Fruit fly (Drosophila melanogaster) whole organism, prepupa: Measurements from ENCODE around the gene Dysb.

Experiments
- CG10669 ChIP-seq: fragments of 200-800 bp; sonication (Bioruptor generic); optimal IDR thresholded peaks from 3 replicates; lab custom pipeline; 2018; ENCODE audit warnings: missing biosample characterization, mild to moderate bottlenecking, missing genetic modification characterization, moderate library complexity
- CG11762 ChIP-seq: fragments of 200-800 bp; sonication (Bioruptor generic); optimal IDR thresholded peaks from 3 replicates; lab custom pipeline; 2016; ENCODE audit warnings: missing biosample characterization, missing genetic modification characterization; ENCODE audit not compliant: insufficient read depth
- CG11902 ChIP-seq: fragments of 200-800 bp; sonication (Bioruptor generic); optimal IDR thresholded peaks from 3 replicates; lab custom pipeline; 2016; ENCODE audit warnings: missing biosample characterization, missing genetic modification characterization
- CG15336 ChIP-seq: fragments of 200-800 bp; sonication (Bioruptor generic); IDR thresholded peaks from 2 replicates; pipeline ENCODE4 v1.3.6; 2022; ENCODE audit warnings: missing biosample characterization, missing genetic modification characterization
- CG1621 ChIP-seq: fragments of 200-800 bp; sonication (Bioruptor generic); optimal IDR thresholded peaks from 3 replicates; lab custom pipeline; 2018; ENCODE audit warnings: missing biosample characterization, mild to moderate bottlenecking, missing genetic modification characterization
- CG16779 ChIP-seq: fragments of 200-800 bp; sonication (Bioruptor generic); optimal IDR thresholded peaks from 3 replicates; lab custom pipeline; 2017; ENCODE audit warnings: missing biosample characterization, mild to moderate bottlenecking, missing genetic modification characterization
- CG31627 ChIP-seq: fragments of 200-800 bp; sonication (Bioruptor generic); optimal IDR thresholded peaks from 3 replicates; lab custom pipeline; 2016; ENCODE audit warnings: missing biosample characterization, missing genetic modification characterization
- CG32006 ChIP-seq: fragments of 200-800 bp; sonication (Bioruptor generic); optimal IDR thresholded peaks from 3 replicates; lab custom pipeline; 2017; ENCODE audit warnings: missing biosample characterization, mild to moderate bottlenecking, missing genetic modification characterization
- CG34406 ChIP-seq: fragments of 200-800 bp; sonication (Bioruptor generic); optimal IDR thresholded peaks from 3 replicates; lab custom pipeline; 2016; ENCODE audit warnings: missing biosample characterization, missing genetic modification characterization
- CG3919 ChIP-seq: fragments of 200-800 bp; sonication (Bioruptor generic); optimal IDR thresholded peaks from 3 replicates; lab custom pipeline; 2016; ENCODE audit warnings: missing biosample characterization, missing genetic modification characterization
- CG4318 ChIP-seq: fragments of 200-800 bp; sonication (Bioruptor generic); optimal IDR thresholded peaks from 3 replicates; lab custom pipeline; 2017; ENCODE audit warnings: missing biosample characterization, mild to moderate bottlenecking, missing genetic modification characterization
- CG6163 ChIP-seq: fragments of 200-800 bp; sonication (Bioruptor generic); IDR thresholded peaks from 3 replicates; pipeline ENCODE4 v1.3.6; 2022; ENCODE audit warnings: missing biosample characterization, missing genetic modification characterization
- CG6276 ChIP-seq: fragments of 200-800 bp; sonication (Bioruptor generic); optimal IDR thresholded peaks from 2 replicates; lab custom pipeline; 2017; ENCODE audit warnings: missing biosample characterization, mild to moderate bottlenecking, missing genetic modification characterization
- CG6792 ChIP-seq: fragments of 200-800 bp; sonication (Bioruptor generic); optimal IDR thresholded peaks from 3 replicates; lab custom pipeline; 2016; ENCODE audit warnings: missing biosample characterization, missing genetic modification characterization
- CG6854 ChIP-seq: fragments of 200-800 bp; sonication (Bioruptor generic); optimal IDR thresholded peaks from 2 replicates; lab custom pipeline; 2017; ENCODE audit warnings: missing biosample characterization, mild to moderate bottlenecking, missing genetic modification characterization
- CG7368 ChIP-seq: fragments of 200-800 bp; sonication (Bioruptor generic); optimal IDR thresholded peaks from 3 replicates; lab custom pipeline; 2016; ENCODE audit warnings: missing biosample characterization, missing genetic modification characterization
- CG8119 ChIP-seq: fragments of 200-800 bp; sonication (Bioruptor generic); IDR thresholded peaks from 3 replicates; pipeline ENCODE4 v1.3.6; 2022; ENCODE audit warnings: missing biosample characterization, missing genetic modification characterization
- CG8319 ChIP-seq: fragments of 200-800 bp; sonication (Bioruptor generic); optimal IDR thresholded peaks from 3 replicates; lab custom pipeline; 2016; ENCODE audit warnings: missing biosample characterization, missing genetic modification characterization
- CG8632 ChIP-seq: fragments of 200-800 bp; sonication (Bioruptor generic); optimal IDR thresholded peaks from 3 replicates; lab custom pipeline; 2016; ENCODE audit warnings: missing biosample characterization, missing genetic modification characterization
- CG9139 ChIP-seq: fragments of 200-800 bp; sonication (Bioruptor generic); optimal IDR thresholded peaks from 3 replicates; lab custom pipeline; 2017; ENCODE audit warnings: missing biosample characterization, mild to moderate bottlenecking, missing genetic modification characterization
- Eip75B ChIP-seq: fragments of 200-800 bp; sonication (Bioruptor generic); optimal IDR thresholded peaks from 3 replicates; lab custom pipeline; 2016; ENCODE audit warnings: missing biosample characterization, missing genetic modification characterization
- Eip78C ChIP-seq: fragments of 200-800 bp; sonication (Bioruptor generic); peaks from one replicate; lab custom pipeline; 2016; ENCODE audit warnings: missing biosample characterization, missing genetic modification characterization
- Eip93F ChIP-seq: fragments of 200-800 bp; sonication (Bioruptor generic); optimal IDR thresholded peaks from 2 replicates; lab custom pipeline; 2016; ENCODE audit warnings: missing biosample characterization, mild to moderate bottlenecking, missing genetic modification characterization
- Ets21C ChIP-seq: fragments of 200-800 bp; sonication (Bioruptor generic); optimal IDR thresholded peaks from 3 replicates; lab custom pipeline; 2016; ENCODE audit warnings: missing biosample characterization, missing genetic modification characterization
- Ets96B ChIP-seq: fragments of 200-800 bp; optimal IDR thresholded peaks from 2 replicates; lab custom pipeline; 2019; ENCODE audit warnings: missing biosample characterization, mild to moderate bottlenecking, missing genetic modification characterization, moderate library complexity
- Hr38 ChIP-seq: sonication (Bioruptor generic); optimal IDR thresholded peaks from 2 replicates; lab custom pipeline; 2016; ENCODE audit warnings: missing biosample characterization, missing genetic modification characterization
- Hr39 ChIP-seq: fragments of 200-800 bp; sonication (Bioruptor generic); optimal IDR thresholded peaks from 2 replicates; lab custom pipeline; 2016; ENCODE audit warnings: missing biosample characterization, missing genetic modification characterization
- Hr4 ChIP-seq: fragments of 200-800 bp; sonication (Bioruptor generic); optimal IDR thresholded peaks from 3 replicates; lab custom pipeline; 2016; ENCODE audit warnings: missing biosample characterization, missing genetic modification characterization
- Lpt ChIP-seq: fragments of 200-800 bp; sonication (Bioruptor generic); optimal IDR thresholded peaks from 3 replicates; lab custom pipeline; 2016; ENCODE audit warnings: missing biosample characterization, missing genetic modification characterization
- Met ChIP-seq: fragments of 200-800 bp; sonication (Bioruptor generic); optimal IDR thresholded peaks from 3 replicates; lab custom pipeline; 2016; ENCODE audit warnings: missing biosample characterization, missing genetic modification characterization
- OdsH ChIP-seq: fragments of 200-800 bp; sonication (Bioruptor generic); optimal IDR thresholded peaks from 3 replicates; lab custom pipeline; 2016; ENCODE audit warnings: missing biosample characterization, missing genetic modification characterization
- Smox ChIP-seq: fragments of 200-800 bp; sonication (Bioruptor generic); optimal IDR thresholded peaks from 3 replicates; lab custom pipeline; 2016; ENCODE audit warnings: missing biosample characterization, missing genetic modification characterization
- Sox102F ChIP-seq: fragments of 200-800 bp; sonication (Bioruptor generic); optimal IDR thresholded peaks from 2 replicates; lab custom pipeline; 2016; ENCODE audit warnings: missing biosample characterization, mild to moderate bottlenecking, missing genetic modification characterization
- Sox15 ChIP-seq: fragments of 200-800 bp; sonication (Bioruptor generic); optimal IDR thresholded peaks from 3 replicates; lab custom pipeline; 2016; ENCODE audit warnings: missing biosample characterization, missing genetic modification characterization
- achi ChIP-seq: fragments of 200-800 bp; sonication (Bioruptor generic); optimal IDR thresholded peaks from 3 replicates; lab custom pipeline; 2016; ENCODE audit warnings: missing biosample characterization, missing genetic modification characterization
- acj6 ChIP-seq: fragments of 200-800 bp; sonication (Bioruptor generic); optimal IDR thresholded peaks from 3 replicates; lab custom pipeline; 2016; ENCODE audit warnings: missing biosample characterization, missing genetic modification characterization
- dac ChIP-seq: fragments of 200-800 bp; sonication (Bioruptor generic); optimal IDR thresholded peaks from 2 replicates; lab custom pipeline; 2017; ENCODE audit warnings: missing biosample characterization, mild to moderate bottlenecking, missing genetic modification characterization
- dsx ChIP-seq: fragments of 200-800 bp; optimal IDR thresholded peaks from 3 replicates; lab custom pipeline; 2019; ENCODE audit warnings: missing biosample characterization, mild to moderate bottlenecking, missing genetic modification characterization, moderate library complexity; ENCODE audit not compliant: poor library complexity, severe bottlenecking
- eg ChIP-seq: fragments of 200-800 bp; sonication (Bioruptor generic); IDR thresholded peaks from 3 replicates; pipeline ENCODE4 v1.3.6; 2022; ENCODE audit warnings: missing biosample characterization, missing genetic modification characterization
- esn ChIP-seq: fragments of 200-800 bp; sonication (Bioruptor generic); optimal IDR thresholded peaks from 2 replicates; lab custom pipeline; 2016; ENCODE audit warnings: missing biosample characterization, mild to moderate bottlenecking, missing genetic modification characterization, moderate library complexity
- fd59A ChIP-seq: fragments of 200-800 bp; sonication (Bioruptor generic); optimal IDR thresholded peaks from 2 replicates; lab custom pipeline; 2017; ENCODE audit warnings: missing biosample characterization, mild to moderate bottlenecking, missing genetic modification characterization, missing genetic modification reagents
- fd85E ChIP-seq: fragments of 200-800 bp; sonication (Bioruptor generic); optimal IDR thresholded peaks from 3 replicates; lab custom pipeline; 2016; ENCODE audit warnings: missing biosample characterization, missing genetic modification characterization
- fkh ChIP-seq: fragments of 200-800 bp; sonication (Bioruptor generic); optimal IDR thresholded peaks from 3 replicates; lab custom pipeline; 2017; ENCODE audit warnings: missing biosample characterization, mild to moderate bottlenecking, missing genetic modification characterization, moderate library complexity
- pdm3 ChIP-seq: fragments of 200-800 bp; sonication (Bioruptor generic); optimal IDR thresholded peaks from 3 replicates; lab custom pipeline; 2016; ENCODE audit warnings: missing biosample characterization, missing genetic modification characterization
- salr ChIP-seq, 2 experiments: fragments of 200-800 bp; sonication (Bioruptor generic); optimal IDR thresholded peaks; 3 replicates each; lab custom pipeline; 2016 to 2018; ENCODE audit warnings: missing biosample characterization in 2 of 2, missing genetic modification characterization in 2 of 2, mild to moderate bottlenecking in 1 of 2
- spab ChIP-seq: fragments of 200-800 bp; sonication (Bioruptor generic); optimal IDR thresholded peaks from 2 replicates; lab custom pipeline; 2017; ENCODE audit warnings: missing biosample characterization, mild to moderate bottlenecking, missing genetic modification characterization, missing genetic modification reagents
- ss ChIP-seq, 2 experiments: fragments of 200-800 bp; sonication (Bioruptor generic); optimal IDR thresholded peaks; 2 replicates in 1 of 2; 3 replicates in 1 of 2; lab custom pipeline; 2017 to 2018; ENCODE audit warnings: mild to moderate bottlenecking in 2 of 2, missing biosample characterization in 2 of 2, missing genetic modification characterization in 2 of 2, moderate library complexity in 1 of 2
- svp ChIP-seq: fragments of 200-800 bp; sonication (Bioruptor generic); peaks from one replicate; lab custom pipeline; 2016; ENCODE audit warnings: missing biosample characterization, missing genetic modification characterization
- vri ChIP-seq: fragments of 200-800 bp; sonication (Bioruptor generic); optimal IDR thresholded peaks from 3 replicates; lab custom pipeline; 2016; ENCODE audit warnings: missing biosample characterization, mild to moderate bottlenecking, missing genetic modification characterization

Dysb gene

DNA sequence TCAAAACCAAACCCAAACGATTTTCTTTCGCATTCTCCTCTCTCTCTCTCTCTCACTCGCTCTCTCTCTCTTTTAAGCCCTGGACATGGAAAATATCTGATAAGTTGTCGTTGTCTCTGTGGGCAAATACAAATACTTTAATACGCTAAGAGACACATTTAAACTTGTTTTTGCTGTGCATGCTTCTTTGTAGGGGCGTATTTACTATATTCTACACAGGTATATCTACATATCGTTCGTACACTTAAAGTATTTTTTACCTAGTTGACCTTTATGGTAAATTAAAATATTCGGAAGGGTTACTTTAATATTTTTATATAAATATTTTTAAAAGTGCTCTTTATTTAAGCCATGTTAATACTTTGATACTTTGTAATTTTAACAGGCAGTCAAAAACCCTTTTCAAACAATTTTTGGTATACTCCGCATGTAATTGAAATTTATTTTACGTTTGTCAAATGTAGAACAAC, 21.3 kb upstream of the Dysb start:
- no peak for TF ChIP-seq fd59A
- peak in 1 of 2 experiments; percentile 8 for TF ChIP-seq ss (GFP tag; optimal IDR thresholded peaks at IDR 0.05; lab: Kevin White, UChicago)
- TF ChIP-seq CG9139 (GFP tag; lab: Kevin White, UChicago), result no peak
- TF ChIP-seq dac (GFP tag; lab: Kevin White, UChicago), result no peak
- TF ChIP-seq CG32006 (GFP tag; lab: Kevin White, UChicago), result no peak
- no peak for TF ChIP-seq Smox (GFP tag; lab: Kevin White, UChicago)
- no peak for TF ChIP-seq CG6163 (GFP tag; lab: Robert Waterston, UW)
- TF ChIP-seq vri, result no peak
- TF ChIP-seq CG16779 (tag; lab: Kevin White, UChicago), result no peak
- no peak for TF ChIP-seq CG10669
- no peak for TF ChIP-seq eg
- no peak for TF ChIP-seq CG6854 (GFP tag; lab: Kevin White, UChicago)
- no peak for TF ChIP-seq Eip78C (GFP tag; lab: Kevin White, UChicago)
- no peak for TF ChIP-seq Eip75B (GFP tag; lab: Kevin White, UChicago)
- TF ChIP-seq fkh (GFP tag; lab: Kevin White, UChicago), result peak; percentile 17
- TF ChIP-seq OdsH, result no peak
- no peak for TF ChIP-seq CG1621
- no peak for TF ChIP-seq Sox102F
- peak; percentile 74 for TF ChIP-seq dsx
- TF ChIP-seq Ets96B, result no peak
- no peak for TF ChIP-seq spab
- no peak for TF ChIP-seq esn
- no peak for TF ChIP-seq Hr39 (GFP tag; lab: Kevin White, UChicago)
- TF ChIP-seq CG15336 (GFP tag; lab: Robert Waterston, UW), result 0 out of 2 replicates have a peak, but pooled peaks have one; percentile 14
- TF ChIP-seq CG8119 (GFP tag; lab: Robert Waterston, UW), result no peak
- no peak for TF ChIP-seq Hr4 (GFP tag; lab: Kevin White, UChicago)
- TF ChIP-seq, all 60 proteins: peak for 4

DNA sequence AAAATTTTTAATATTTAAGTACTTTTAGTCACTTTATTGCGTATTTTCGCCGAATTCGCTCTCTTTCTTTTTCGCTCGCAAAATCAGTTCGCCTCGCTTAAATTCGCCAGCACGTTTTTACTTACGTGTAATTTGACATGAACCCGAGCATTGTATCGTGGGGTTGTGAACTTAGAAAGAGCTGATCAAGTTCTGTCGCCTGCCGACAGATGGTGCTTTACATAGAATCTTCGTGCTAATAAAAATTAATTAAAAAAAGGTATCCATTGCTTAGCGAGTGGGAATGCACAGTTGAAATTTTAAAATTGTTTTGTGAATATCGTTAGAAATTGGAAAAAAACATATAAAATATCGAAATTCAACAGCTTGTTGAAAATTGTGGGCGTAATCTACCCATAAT, 19.1 kb upstream of the Dysb start:
- TF ChIP-seq Eip78C (GFP tag; lab: Kevin White, UChicago) (no peak), CG11762 (no peak), vri (peak; percentile 10), CG11902 (GFP tag; lab: Kevin White, UChicago) (no peak), CG1621 (no peak), Met (GFP tag; lab: Kevin White, UChicago) (peak; percentile 46), CG34406 (GFP tag; lab: Kevin White, UChicago) (no peak), esn (peak; percentile 66), CG8632 (GFP tag; lab: Kevin White, UChicago) (no peak), Hr38 (GFP tag; lab: Kevin White, UChicago) (no peak), fkh (GFP tag; lab: Kevin White, UChicago) (no peak), CG6163 (GFP tag; lab: Robert Waterston, UW) (no peak), Eip93F (GFP tag; lab: Kevin White, UChicago) (peak; percentile 1), CG3919 (GFP tag; lab: Kevin White, UChicago) (no peak), ss (GFP tag; optimal IDR thresholded peaks at IDR 0.05; lab: Kevin White, UChicago) (no peak), CG16779 (tag; lab: Kevin White, UChicago) (no peak), eg (no peak), Ets21C (GFP tag; lab: Kevin White, UChicago) (no peak), CG8319 (GFP tag; lab: Kevin White, UChicago) (peak; percentile 0), Lpt (GFP tag; lab: Kevin White, UChicago) (no peak), achi (GFP tag; lab: Kevin White, UChicago) (peak; percentile 16), fd59A (no peak), salr (GFP tag; optimal IDR thresholded peaks at IDR 0.05; lab: Kevin White, UChicago) (no peak), CG8119 (GFP tag; lab: Robert Waterston, UW) (no peak), svp (GFP tag; lab: Kevin White, UChicago) (no peak), Sox102F (no peak), CG6276 (GFP tag; lab: Kevin White, UChicago) (no peak), CG31627 (GFP tag; lab: Kevin White, UChicago) (peak; percentile 63), acj6 (GFP tag; lab: Kevin White, UChicago) (peak; percentile 25), CG7368 (GFP tag; lab: Kevin White, UChicago) (peak; percentile 13), CG10669 (no peak), Hr39 (GFP tag; lab: Kevin White, UChicago) (peak; percentile 53), dsx (no peak), pdm3 (GFP tag; lab: Kevin White, UChicago) (peak; percentile 66), Ets96B (no peak), CG6792 (GFP tag; lab: Kevin White, UChicago) (peak; percentile 17), CG4318 (no peak), Eip75B (GFP tag; lab: Kevin White, UChicago) (peak; percentile 44), fd85E (no peak), Sox15 (no peak)
